Fruit fly (Drosophila melanogaster) whole organism, adult: ENCODE measurements around the gene Ada2b.

Experiments used
- cic ChIP-seq: fragments of 200-800 bp; sonication (Bioruptor generic); optimal IDR thresholded peaks from 2 replicates; lab custom pipeline; 2017; ENCODE audit warnings: missing biosample characterization, mild to moderate bottlenecking, missing genetic modification characterization, moderate library complexity
- tj ChIP-seq: fragments of 200-800 bp; sonication (Bioruptor generic); optimal IDR thresholded peaks from 3 replicates; lab custom pipeline; 2017; ENCODE audit warnings: missing biosample characterization, mild to moderate bottlenecking, missing genetic modification characterization, moderate library complexity

DNA sequence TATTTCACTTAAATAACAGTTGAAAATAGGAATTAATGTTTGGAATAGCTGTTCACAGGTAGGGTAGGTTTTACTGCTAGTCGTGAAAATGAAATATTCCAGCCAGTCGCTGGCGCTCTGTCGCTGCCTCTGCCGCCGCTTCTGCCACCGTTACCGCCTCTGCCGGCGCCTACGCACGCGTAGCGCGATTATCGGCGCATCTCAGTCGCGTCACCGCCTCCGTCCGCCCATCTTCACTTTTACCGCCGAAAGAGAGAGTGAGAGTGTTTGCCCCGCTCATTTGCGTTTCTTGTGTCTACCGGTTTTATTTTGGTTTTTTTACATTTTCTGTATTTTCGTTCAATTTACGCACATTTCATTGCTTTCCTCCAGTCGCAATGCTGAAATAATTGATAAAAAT is 11.2 kb upstream of the Ada2b start:
- TF ChIP-seq tj (GFP tag; lab: Kevin White, UChicago), result no peak
- no peak for TF ChIP-seq cic (GFP tag; lab: Kevin White, UChicago)
